Fruit fly (Drosophila melanogaster): ENCODE data around the gene simj.

dm6 chr3L:10690904-10691408, 26.4 kb downstream of the simj start, which contains the start of gene CG11811:
- TF ChIP-seq CTCF (optimal IDR thresholded peaks at IDR 0.05) (no peak), CG8478 (optimal IDR thresholded peaks at IDR 0.05) (no peak)
